Worm (Caenorhabditis elegans) whole organism, L4 larva: Measurements from ENCODE around the gene ubc-17.

Source experiments
- F10B5.3 ChIP-seq: sonication (generic microtip); optimal IDR thresholded peaks from 2 replicates; lab custom pipeline; 2016; ENCODE audit warnings: mild to moderate bottlenecking, missing genetic modification characterization, missing compliant biosample characterization
- F37D6.2 ChIP-seq: sonication (generic microtip); optimal IDR thresholded peaks from 2 replicates; lab custom pipeline; 2016; ENCODE audit warnings: mild to moderate bottlenecking, missing genetic modification characterization, missing compliant biosample characterization
- F49E8.2 ChIP-seq: sonication (generic microtip); optimal IDR thresholded peaks from 2 replicates; lab custom pipeline; 2016; ENCODE audit warnings: missing compliant biosample characterization, mild to moderate bottlenecking, missing genetic modification characterization, borderline replicate concordance
- R02D3.7 ChIP-seq: fragments of 150-350 bp; sonication (generic microtip); optimal IDR thresholded peaks from 3 replicates; lab custom pipeline; 2014; ENCODE audit warnings: missing biosample characterization, missing genetic modification characterization
- T20F7.1 ChIP-seq: fragments of 200-800 bp; sonication (Bioruptor generic); optimal IDR thresholded peaks from 2 replicates; lab custom pipeline; 2018; ENCODE audit warnings: mild to moderate bottlenecking, missing genetic modification characterization, missing compliant biosample characterization
- ZK337.2 ChIP-seq: fragments of 200-800 bp; sonication (Bioruptor generic); IDR thresholded peaks from 2 replicates; pipeline ENCODE4 v1.3.6; 2022; ENCODE audit warnings: missing genetic modification reagents, missing genetic modification characterization, missing compliant biosample characterization
- aha-1 ChIP-seq: fragments of 150-350 bp; peaks from one replicate; lab custom pipeline; 2014; ENCODE audit warnings: missing biosample characterization, missing genetic modification characterization
- ama-1 ChIP-seq: fragments of 150-350 bp; optimal IDR thresholded peaks from 2 replicates; lab custom pipeline; 2014; ENCODE audit warnings: inconsistent platforms, mixed read lengths
- ceh-20 ChIP-seq: fragments of 200-800 bp; sonication (Bioruptor generic); IDR thresholded peaks from 2 replicates; pipeline ENCODE4 v1.3.6; 2022; ENCODE audit warnings: missing genetic modification reagents, missing genetic modification characterization, missing compliant biosample characterization
- ceh-32 ChIP-seq: sonication (generic microtip); optimal IDR thresholded peaks from 2 replicates; lab custom pipeline; 2016; ENCODE audit warnings: mild to moderate bottlenecking, missing genetic modification characterization, missing compliant biosample characterization; ENCODE audit not compliant: poor library complexity
- ceh-62 ChIP-seq: sonication (generic microtip); optimal IDR thresholded peaks from 2 replicates; lab custom pipeline; 2017; ENCODE audit warnings: missing biosample characterization, missing genetic modification characterization
- ceh-82 ChIP-seq: sonication (generic microtip); optimal IDR thresholded peaks from 2 replicates; lab custom pipeline; 2017; ENCODE audit warnings: missing biosample characterization, missing genetic modification characterization
- ces-1 ChIP-seq: fragments of 150-350 bp; sonication (generic microtip); optimal IDR thresholded peaks from 4 replicates; lab custom pipeline; 2014; ENCODE audit warnings: missing biosample characterization, missing genetic modification reagents, missing genetic modification characterization
- cey-2 ChIP-seq: sonication (generic microtip); optimal IDR thresholded peaks from 3 replicates; lab custom pipeline; 2017; ENCODE audit warnings: missing genetic modification characterization, mild to moderate bottlenecking, missing compliant biosample characterization, antibody characterized with exemption, borderline replicate concordance; ENCODE audit not compliant: insufficient read depth
- daf-8 ChIP-seq: fragments of 200-800 bp; sonication (Bioruptor generic); IDR thresholded peaks from 2 replicates; pipeline ENCODE4 v1.3.6; 2022; ENCODE audit warnings: missing genetic modification characterization, missing compliant biosample characterization
- dmd-6 ChIP-seq: fragments of 200-800 bp; sonication (Bioruptor generic); IDR thresholded peaks from 2 replicates; pipeline ENCODE4 v1.3.6; 2022; ENCODE audit warnings: missing genetic modification reagents, missing genetic modification characterization, missing compliant biosample characterization
- dve-1 ChIP-seq: sonication (generic microtip); optimal IDR thresholded peaks from 2 replicates; lab custom pipeline; 2017; ENCODE audit warnings: antibody characterized with exemption, mild to moderate bottlenecking, missing genetic modification characterization, missing compliant biosample characterization; ENCODE audit not compliant: insufficient read depth
- fkh-10 ChIP-seq: fragments of 150-350 bp; optimal IDR thresholded peaks from 2 replicates; lab custom pipeline; 2014; ENCODE audit warnings: missing biosample characterization, missing genetic modification reagents, missing genetic modification characterization
- hlh-11 ChIP-seq: fragments of 200-800 bp; sonication (Bioruptor generic); optimal IDR thresholded peaks from 2 replicates; lab custom pipeline; 2018; ENCODE audit warnings: mild to moderate bottlenecking, missing genetic modification characterization, missing compliant biosample characterization
- jun-1 ChIP-seq: fragments of 150-350 bp; optimal IDR thresholded peaks from 2 replicates; lab custom pipeline; 2014; ENCODE audit warnings: missing biosample characterization, missing genetic modification reagents, missing genetic modification characterization
- lin-15B ChIP-seq: fragments of 150-350 bp; sonication (generic microtip); optimal IDR thresholded peaks from 3 replicates; lab custom pipeline; 2014; ENCODE audit warnings: missing biosample characterization, missing genetic modification characterization
- mep-1 ChIP-seq: fragments of 150-350 bp; sonication (generic microtip); optimal IDR thresholded peaks from 3 replicates; lab custom pipeline; 2014; ENCODE audit warnings: missing biosample characterization, missing genetic modification characterization
- mes-2 ChIP-seq: sonication (generic microtip); optimal IDR thresholded peaks from 2 replicates; lab custom pipeline; 2016; ENCODE audit warnings: missing genotype, mild to moderate bottlenecking, missing genetic modification characterization, missing compliant biosample characterization; ENCODE audit not compliant: poor library complexity, severe bottlenecking
- nhr-102 ChIP-seq: sonication (generic microtip); optimal IDR thresholded peaks from 2 replicates; lab custom pipeline; 2016; ENCODE audit warnings: mild to moderate bottlenecking, missing genetic modification characterization, moderate library complexity, missing compliant biosample characterization
- php-3 ChIP-seq: fragments of 200-800 bp; sonication (Bioruptor generic); IDR thresholded peaks from 2 replicates; pipeline ENCODE4 v1.3.6; 2022; ENCODE audit warnings: missing genetic modification reagents, missing genetic modification characterization, missing compliant biosample characterization
- sdz-12 ChIP-seq: fragments of 200-800 bp; sonication (Bioruptor generic); optimal IDR thresholded peaks from 2 replicates; lab custom pipeline; 2018; ENCODE audit warnings: mild to moderate bottlenecking, missing genetic modification characterization, missing compliant biosample characterization
- skn-1 ChIP-seq: fragments of 150-350 bp; optimal IDR thresholded peaks from 2 replicates; lab custom pipeline; 2014; ENCODE audit warnings: missing biosample characterization, missing genetic modification characterization
- snpc-4 ChIP-seq: fragments of 150-350 bp; optimal IDR thresholded peaks from 2 replicates; lab custom pipeline; 2014; ENCODE audit warnings: missing biosample characterization, missing genetic modification characterization
- spr-1 ChIP-seq: sonication (generic microtip); optimal IDR thresholded peaks from 2 replicates; lab custom pipeline; 2016; ENCODE audit warnings: mild to moderate bottlenecking, missing genetic modification characterization, missing compliant biosample characterization
- spr-3 ChIP-seq: fragments of 200-800 bp; sonication (Bioruptor generic); optimal IDR thresholded peaks from 2 replicates; lab custom pipeline; 2018; ENCODE audit warnings: mild to moderate bottlenecking, missing genetic modification characterization, missing compliant biosample characterization
- tag-97 ChIP-seq: fragments of 200-800 bp; sonication (Bioruptor generic); IDR thresholded peaks from 2 replicates; pipeline ENCODE4 v1.3.6; 2022; ENCODE audit warnings: missing genetic modification characterization, missing compliant biosample characterization
- tra-1 ChIP-seq: fragments of 200-800 bp; sonication (Bioruptor generic); IDR thresholded peaks from 2 replicates; pipeline ENCODE4 v1.3.6; 2022; ENCODE audit warnings: missing genetic modification reagents, missing genetic modification characterization, missing compliant biosample characterization
- unc-130 ChIP-seq: sonication (generic microtip); optimal IDR thresholded peaks from 2 replicates; lab custom pipeline; 2016; ENCODE audit warnings: missing genetic modification reagents, missing genetic modification characterization, missing compliant biosample characterization
- zfp-2 ChIP-seq: sonication (generic microtip); optimal IDR thresholded peaks from 2 replicates; lab custom pipeline; 2016; ENCODE audit warnings: mild to moderate bottlenecking, missing genetic modification characterization, missing compliant biosample characterization
- zfp-3 ChIP-seq: fragments of 200-800 bp; sonication (Bioruptor generic); conservative IDR thresholded peaks from 2 replicates; pipeline ENCODE4 v1.3.6; 2022; ENCODE audit warnings: missing genetic modification reagents, missing genetic modification characterization, missing compliant biosample characterization

ubc-17 gene

ce11 chrX:7040760-7041159 lies 9.6 kb upstream of the ubc-17 start:
- no peak for TF ChIP-seq spr-1
- peak; percentile 97 for TF ChIP-seq ces-1 (GFP tag; lab: Kevin White, UChicago)
- peak; percentile 22 for TF ChIP-seq aha-1 (tag; lab: Kevin White, UChicago)
- TF ChIP-seq R02D3.7: no peak
- peak; percentile 21 for TF ChIP-seq mep-1 (tag; lab: Kevin White, UChicago)
- peak; percentile 47 for TF ChIP-seq fkh-10
- no peak for TF ChIP-seq T20F7.1 (GFP tag; lab: Kevin White, UChicago)
- no peak for TF ChIP-seq lin-15B (tag; lab: Kevin White, UChicago)

- TF ChIP-seq ZK337.2 (GFP tag; lab: Robert Waterston, UW) (no peak), ceh-62 (tag; lab: Kevin White, UChicago) (no peak), F10B5.3 (tag; lab: Kevin White, UChicago) (no peak), tag-97 (GFP tag; lab: Robert Waterston, UW) (no peak)
Measured at ce11 chrX:7057357-7057756, 7.0 kb downstream of the ubc-17 start, which contains the start of gene B0403.5. TSS of gene B0403.5 (plus strand) at chrX:7057724.

DNA sequence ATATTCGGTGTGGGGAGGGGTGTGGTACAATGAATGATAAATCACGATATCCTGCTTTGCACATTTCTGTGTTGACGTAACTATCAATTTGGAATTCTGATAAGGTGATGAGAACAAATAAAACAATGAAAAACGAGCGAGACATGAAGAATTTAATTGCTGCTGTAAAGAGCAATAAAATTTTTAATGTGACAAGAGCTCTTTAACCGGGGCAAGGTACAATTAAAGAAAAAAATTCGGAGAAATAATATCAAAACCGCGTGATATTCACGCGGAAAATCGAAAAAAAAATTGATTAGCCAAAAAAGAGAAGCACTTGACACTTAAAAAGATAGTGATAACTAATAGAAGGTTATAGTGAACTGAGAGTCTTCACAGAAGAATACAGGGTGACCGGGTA lies 10.9 kb downstream of the ubc-17 start:
- TF ChIP-seq dve-1 (tag; lab: Kevin White, UChicago) (peak; percentile 52), tra-1 (GFP tag; lab: Robert Waterston, UW) (0 out of 2 replicates have a peak, but pooled peaks have one; percentile 26), spr-1 (no peak), ceh-20 (GFP tag; lab: Robert Waterston, UW) (peak; percentile 23; the same call in 1 of the 2 replicates), hlh-11 (tag; lab: Kevin White, UChicago) (peak; percentile 49), dmd-6 (GFP tag; lab: Robert Waterston, UW) (peak; percentile 54), ama-1 (no peak), jun-1 (tag; lab: Kevin White, UChicago) (no peak), unc-130 (GFP tag; lab: Kevin White, UChicago) (no peak), nhr-102 (tag; lab: Kevin White, UChicago) (no peak), php-3 (GFP tag; lab: Robert Waterston, UW) (peak; percentile 99)

DNA sequence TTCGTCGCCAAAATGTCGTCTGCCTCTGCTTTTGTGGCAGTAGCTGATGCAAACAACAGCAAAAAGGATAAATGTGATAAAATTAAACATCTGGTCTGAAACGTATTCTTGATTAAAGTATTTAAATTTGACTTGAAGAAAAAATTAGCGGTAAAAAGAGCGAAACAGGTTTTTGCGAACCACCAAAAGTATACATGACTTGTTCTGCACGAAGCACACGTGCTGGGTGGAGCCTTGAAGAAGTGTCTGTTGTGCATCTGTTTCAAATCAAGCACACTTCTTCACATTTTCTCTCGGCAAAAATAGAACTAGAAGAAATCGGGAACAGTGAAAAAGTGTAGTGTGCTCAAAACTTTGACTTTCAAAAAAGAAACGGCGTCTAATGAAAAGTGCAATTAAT lies 12.8 kb downstream of the ubc-17 start, which contains the start of gene B0403.3:
Gene B0403.3 (minus strand): TSS at position 101 of the 400 bp plus-strand sequence.
- TF ChIP-seq mes-2 (no peak), skn-1 (tag; lab: Kevin White, UChicago) (no peak), ceh-32 (tag; lab: Kevin White, UChicago) (no peak), fkh-10 (no peak), spr-1 (no peak), snpc-4 (no peak), zfp-2 (no peak), F49E8.2 (tag; lab: Kevin White, UChicago) (no peak), cey-2 (tag; lab: Kevin White, UChicago) (no peak), zfp-3 (no peak), daf-8 (GFP tag; lab: Robert Waterston, UW) (no peak), nhr-102 (tag; lab: Kevin White, UChicago) (no peak), F37D6.2 (tag; lab: Kevin White, UChicago) (no peak), sdz-12 (GFP tag; lab: Kevin White, UChicago) (no peak), spr-3 (GFP tag; lab: Kevin White, UChicago) (no peak), php-3 (GFP tag; lab: Robert Waterston, UW) (no peak), ceh-82 (tag; lab: Kevin White, UChicago) (no peak), jun-1 (tag; lab: Kevin White, UChicago) (no peak)
